Fruit fly (Drosophila melanogaster) whole organism, wandering third instar larva: ENCODE measurements around the gene PIG-B.

Source experiments
- Dif ChIP-seq: fragments of 200-275, 200-300 bp; sonication (Bioruptor generic); optimal IDR thresholded peaks from 2 replicates; lab custom pipeline; 2018; ENCODE audit warnings: missing biosample characterization, missing genetic modification characterization; ENCODE audit not compliant: partially characterized antibody
- Myc ChIP-seq: fragments of >200 bp; optimal IDR thresholded peaks from 2 replicates; lab custom pipeline; 2017
- lola ChIP-seq: fragments of >200 bp; optimal IDR thresholded peaks from 2 replicates; lab custom pipeline; 2017; ENCODE audit warnings: missing biosample characterization, missing genetic modification characterization
- pan ChIP-seq: fragments of >200 bp; optimal IDR thresholded peaks from 2 replicates; lab custom pipeline; 2017
- psq ChIP-seq: fragments of 200-800 bp; sonication (Bioruptor generic); optimal IDR thresholded peaks from 3 replicates; lab custom pipeline; 2017; ENCODE audit warnings: missing biosample characterization, mild to moderate bottlenecking, missing genetic modification characterization, moderate library complexity
- tai ChIP-seq: sonication (Bioruptor generic); optimal IDR thresholded peaks from 2 replicates; lab custom pipeline; 2016; ENCODE audit warnings: missing biosample characterization, missing genetic modification characterization

DNA sequence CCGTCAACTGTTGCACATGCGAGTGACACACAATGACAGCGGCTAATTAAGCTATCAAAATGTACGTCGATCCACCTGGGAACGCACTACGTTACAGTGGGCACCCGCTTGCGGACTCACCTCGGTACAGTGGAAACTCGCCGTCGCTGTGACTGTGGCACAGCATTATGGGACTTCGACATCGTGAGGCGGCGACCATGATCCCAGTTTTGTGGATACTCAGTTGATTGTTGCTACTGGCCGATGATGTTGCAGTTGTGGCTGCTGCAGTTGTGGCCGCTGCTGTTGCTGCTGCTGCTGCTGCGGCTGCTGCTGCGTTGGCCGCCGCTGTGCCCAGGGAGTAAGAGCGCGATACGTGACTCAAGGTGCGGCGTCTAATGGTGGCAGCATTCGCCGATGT is 11.3 kb upstream of the PIG-B start:
- TF ChIP-seq Myc (lab: Kevin White, UChicago) (no peak), pan (no peak), tai (GFP tag; lab: Kevin White, UChicago) (no peak), psq (GFP tag; lab: Kevin White, UChicago) (no peak), Dif (no peak), lola (GFP tag; lab: Kevin White, UChicago) (no peak)
